Worm (Caenorhabditis elegans) whole organism, midembryonic: ENCODE data around the gene nspc-17.
A peak's percentile ranks its signal among the peaks of the same experiment; 100 is the strongest.
"Not testable (repeated sequence)": the region's sequence is repeated elsewhere in the genome, so short reads cannot be mapped to it uniquely, and the experiment has no call there.

ENCODE experiments used
- T22C8.4 ChIP-seq: fragments of 200-800 bp; sonication (Bioruptor generic); IDR thresholded peaks from 2 replicates; pipeline ENCODE4 v1.3.6; 2022; ENCODE audit warnings: missing genetic modification characterization, missing compliant biosample characterization
- cog-1 ChIP-seq: sonication (generic microtip); optimal IDR thresholded peaks from 2 replicates; lab custom pipeline; 2016; ENCODE audit warnings: missing genetic modification characterization, missing compliant biosample characterization
- flt-1 ChIP-seq: fragments of 200-800 bp; sonication (Bioruptor generic); IDR thresholded peaks from 2 replicates; pipeline ENCODE4 v1.3.6; 2022; ENCODE audit warnings: missing genetic modification characterization, missing compliant biosample characterization
- klf-2 ChIP-seq: fragments of 200-800 bp; sonication (Bioruptor generic); conservative IDR thresholded peaks from 2 replicates; pipeline ENCODE4 v1.3.6; 2022; ENCODE audit warnings: missing genetic modification reagents, missing genetic modification characterization, missing compliant biosample characterization
- med-1 ChIP-seq: sonication (generic microtip); optimal IDR thresholded peaks from 2 replicates; lab custom pipeline; 2017; ENCODE audit warnings: missing genetic modification characterization, mild to moderate bottlenecking, missing compliant biosample characterization, antibody characterized with exemption, missing genetic modification reagents; ENCODE audit not compliant: insufficient read depth
- ref-1 ChIP-seq: fragments of 200-800 bp; sonication (Bioruptor generic); conservative IDR thresholded peaks from 2 replicates; pipeline ENCODE4 v1.3.6; 2022; ENCODE audit warnings: missing genetic modification reagents, missing genetic modification characterization, missing compliant biosample characterization
- tab-1 ChIP-seq: fragments of 200-800 bp; sonication (Bioruptor generic); IDR thresholded peaks from 2 replicates; pipeline ENCODE4 v1.3.6; 2022; ENCODE audit warnings: missing genetic modification characterization, missing compliant biosample characterization
- ztf-23 ChIP-seq: fragments of 200-800 bp; sonication (Bioruptor generic); IDR thresholded peaks from 2 replicates; pipeline ENCODE4 v1.3.6; 2022; ENCODE audit warnings: missing genetic modification reagents, missing genetic modification characterization, missing compliant biosample characterization
- ztf-29 ChIP-seq: fragments of 200-800 bp; sonication (Bioruptor generic); IDR thresholded peaks from 2 replicates; pipeline ENCODE4 v1.3.6; 2022; ENCODE audit warnings: missing genetic modification reagents, missing genetic modification characterization, missing compliant biosample characterization

Gene nspc-17

ce11 chrX:14525081-14525324, at the start of gene nspc-17:
Gene nspc-17, minus strand, starts transcription at chrX:14525181.
- TF ChIP-seq flt-1 (GFP tag; lab: Robert Waterston, UW); ztf-23 (GFP tag; lab: Robert Waterston, UW); cog-1: not testable (repeated sequence)

- TF ChIP-seq flt-1 (GFP tag; lab: Robert Waterston, UW), result no peak
- no peak for TF ChIP-seq T22C8.4 (GFP tag; lab: Robert Waterston, UW)
- TF ChIP-seq ztf-29 (GFP tag; lab: Robert Waterston, UW), result no peak
- no peak for TF ChIP-seq tab-1 (GFP tag; lab: Robert Waterston, UW)
- TF ChIP-seq ref-1 (GFP tag; lab: Robert Waterston, UW), result no peak
- no peak for TF ChIP-seq klf-2 (GFP tag; lab: Robert Waterston, UW)
- no peak for TF ChIP-seq ztf-23 (GFP tag; lab: Robert Waterston, UW)
- TF ChIP-seq med-1 (GFP tag; lab: Kevin White, UChicago), result no peak
- no peak for TF ChIP-seq cog-1
Measured at ce11 chrX:14572419-14572818, 47.4 kb upstream of the nspc-17 start, which contains the start of gene lron-1. Gene lron-1, plus strand, starts transcription at chrX:14572719.

ce11 chrX:14571277-14571676, 46.3 kb upstream of the nspc-17 start:
- TF ChIP-seq tab-1 (GFP tag; lab: Robert Waterston, UW), result no peak
- TF ChIP-seq ztf-29 (GFP tag; lab: Robert Waterston, UW), result no peak
- TF ChIP-seq T22C8.4 (GFP tag; lab: Robert Waterston, UW), result no peak
- no peak for TF ChIP-seq ref-1 (GFP tag; lab: Robert Waterston, UW)
- TF ChIP-seq klf-2 (GFP tag; lab: Robert Waterston, UW), result no peak
- TF ChIP-seq ztf-23 (GFP tag; lab: Robert Waterston, UW), result no peak
- no peak for TF ChIP-seq flt-1 (GFP tag; lab: Robert Waterston, UW)
- no peak for TF ChIP-seq cog-1
- no peak for TF ChIP-seq med-1 (GFP tag; lab: Kevin White, UChicago)

- TF ChIP-seq ref-1 (GFP tag; lab: Robert Waterston, UW) (no peak), ztf-29 (GFP tag; lab: Robert Waterston, UW) (no peak), ztf-23 (GFP tag; lab: Robert Waterston, UW) (no peak), klf-2 (GFP tag; lab: Robert Waterston, UW) (no peak), tab-1 (GFP tag; lab: Robert Waterston, UW) (no peak), T22C8.4 (GFP tag; lab: Robert Waterston, UW) (no peak)
Measured at ce11 chrX:14568258-14568763, 43.3 kb upstream of the nspc-17 start.

ce11 chrX:14566047-14566446, 41.1 kb upstream of the nspc-17 start:
- TF ChIP-seq ztf-29 (GFP tag; lab: Robert Waterston, UW) (no peak), T22C8.4 (GFP tag; lab: Robert Waterston, UW) (no peak), cog-1 (no peak), tab-1 (GFP tag; lab: Robert Waterston, UW) (no peak), flt-1 (GFP tag; lab: Robert Waterston, UW) (no peak), klf-2 (GFP tag; lab: Robert Waterston, UW) (no peak), ztf-23 (GFP tag; lab: Robert Waterston, UW) (no peak), ref-1 (GFP tag; lab: Robert Waterston, UW) (no peak), med-1 (GFP tag; lab: Kevin White, UChicago) (no peak)

- TF ChIP-seq klf-2 (GFP tag; lab: Robert Waterston, UW), result no peak
- TF ChIP-seq cog-1, result no peak
- TF ChIP-seq tab-1 (GFP tag; lab: Robert Waterston, UW), result no peak
- TF ChIP-seq ztf-23 (GFP tag; lab: Robert Waterston, UW), result no peak
- TF ChIP-seq T22C8.4 (GFP tag; lab: Robert Waterston, UW), result no peak
- no peak for TF ChIP-seq flt-1 (GFP tag; lab: Robert Waterston, UW)
- no peak for TF ChIP-seq ref-1 (GFP tag; lab: Robert Waterston, UW)
Measured at ce11 chrX:14565245-14565644, 40.3 kb upstream of the nspc-17 start.

ce11 chrX:14563818-14564217, 38.8 kb upstream of the nspc-17 start:
- TF ChIP-seq flt-1 (GFP tag; lab: Robert Waterston, UW), result no peak
- no peak for TF ChIP-seq tab-1 (GFP tag; lab: Robert Waterston, UW)
- TF ChIP-seq med-1 (GFP tag; lab: Kevin White, UChicago), result no peak
- TF ChIP-seq ref-1 (GFP tag; lab: Robert Waterston, UW), result no peak
- TF ChIP-seq cog-1, result no peak
- no peak for TF ChIP-seq T22C8.4 (GFP tag; lab: Robert Waterston, UW)

ce11 chrX:14562286-14563086, 37.5 kb upstream of the nspc-17 start:
- TF ChIP-seq klf-2 (GFP tag; lab: Robert Waterston, UW), result no peak

- TF ChIP-seq ztf-29 (GFP tag; lab: Robert Waterston, UW) (peak; percentile 52; the same call in 1 of the 2 replicates), med-1 (GFP tag; lab: Kevin White, UChicago) (no peak)
Measured at ce11 chrX:14561416-14561973, 36.5 kb upstream of the nspc-17 start.

- TF ChIP-seq cog-1 (peak; percentile 96), T22C8.4 (GFP tag; lab: Robert Waterston, UW) (no peak; the same call in 1 of the 2 replicates)
Measured at ce11 chrX:14560297-14560680, 35.3 kb upstream of the nspc-17 start.
